Worm (Caenorhabditis elegans): Measurements from ENCODE around the gene gldi-8.
A peak's percentile ranks its signal among the peaks of the same experiment; 100 is the strongest.

The gldi-8 gene

DNA sequence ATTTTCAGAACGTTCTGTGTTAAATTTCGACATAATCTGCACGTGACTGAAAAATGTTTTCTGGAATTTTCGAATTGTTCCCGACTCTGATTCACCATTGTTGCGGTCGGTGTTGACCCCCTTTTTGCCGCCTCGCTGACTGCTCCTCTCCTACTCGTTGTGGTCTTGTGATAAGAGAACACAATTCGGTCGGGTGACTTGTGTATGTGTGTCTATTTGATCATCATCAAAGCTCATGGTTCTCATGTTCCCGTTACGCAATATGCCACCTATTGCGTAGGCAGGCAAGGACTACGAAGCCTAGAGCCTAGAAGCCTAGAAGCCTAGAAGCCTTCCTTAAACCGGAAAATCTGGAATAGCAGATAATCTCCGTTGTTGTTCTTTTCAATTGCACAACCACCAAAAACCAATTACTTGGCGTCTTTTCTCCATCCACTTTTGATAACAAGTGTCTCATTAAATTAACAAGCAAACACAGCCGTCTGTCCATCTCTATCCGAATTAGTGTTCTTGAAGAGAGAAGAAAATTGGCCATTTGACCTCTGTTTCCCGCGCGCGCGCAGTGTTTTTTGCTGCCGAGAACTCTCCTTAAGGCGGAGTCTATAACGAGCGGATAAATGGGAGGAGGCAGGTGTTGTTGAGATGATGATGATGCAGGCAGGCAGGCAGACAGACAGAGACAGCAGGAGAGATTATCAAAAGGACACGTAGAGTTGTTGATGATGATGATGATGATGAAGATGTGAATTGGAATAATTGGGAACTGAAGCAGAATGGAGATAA is 15.3 kb upstream of the gldi-8 start (continued):
- no peak for TF ChIP-seq ces-1 (GFP tag; optimal IDR thresholded peaks at IDR 0.05)
- no peak for TF ChIP-seq lin-39 (tag; optimal IDR thresholded peaks at IDR 0.05)
- TF ChIP-seq isw-1 (GFP tag; IDR thresholded peaks at IDR 0.05), result no peak
- peak; percentile 55 for TF ChIP-seq lin-13 (GFP tag; optimal IDR thresholded peaks at IDR 0.05)
- TF ChIP-seq snpc-4 (tag; optimal IDR thresholded peaks at IDR 0.05), result peak; percentile 25
- TF ChIP-seq pax-3 (tag; optimal IDR thresholded peaks at IDR 0.05), result peak; percentile 17
- no peak for TF ChIP-seq nhr-84 (tag; optimal IDR thresholded peaks at IDR 0.05)
- peak; percentile 45 for TF ChIP-seq nhr-20 (tag; optimal IDR thresholded peaks at IDR 0.05)
- TF ChIP-seq unc-130 (tag; optimal IDR thresholded peaks at IDR 0.05), result peak; percentile 68
- TF ChIP-seq nhr-71 (tag; optimal IDR thresholded peaks at IDR 0.05), result peak; percentile 76
- TF ChIP-seq C04F5.9 (tag; optimal IDR thresholded peaks at IDR 0.05), result no peak
- TF ChIP-seq hpl-2 (GFP tag; optimal IDR thresholded peaks at IDR 0.05), result peak; percentile 61
- TF ChIP-seq unc-62 (GFP tag; optimal IDR thresholded peaks at IDR 0.05), result no peak
- TF ChIP-seq mep-1 (tag; optimal IDR thresholded peaks at IDR 0.05), result peak; percentile 47

DNA sequence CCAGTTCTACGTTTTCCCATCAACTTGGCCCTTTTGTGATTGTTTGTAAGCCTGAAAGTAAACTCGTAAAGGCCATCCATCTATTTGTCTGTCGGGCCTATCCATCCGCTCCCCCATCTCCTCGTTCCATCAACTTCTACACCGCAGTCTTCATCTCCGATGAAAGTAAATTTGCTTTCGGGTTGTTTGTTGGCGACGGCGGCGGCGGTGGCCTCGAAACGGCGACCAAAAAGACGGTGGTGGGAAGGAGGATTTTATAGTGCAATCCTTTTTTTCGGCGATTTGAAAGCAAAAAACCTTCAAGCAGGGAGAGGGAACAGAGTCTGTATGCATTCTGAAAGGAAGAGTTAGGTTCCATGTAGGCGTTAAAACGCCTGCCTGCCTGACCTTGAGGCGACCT is 14.6 kb upstream of the gldi-8 start:
- TF ChIP-seq swsn-7 (tag; optimal IDR thresholded peaks at IDR 0.05), result no peak
- no peak for TF ChIP-seq efl-1 (optimal IDR thresholded peaks at IDR 0.05)
- peak in 1 of 2 experiments; percentile 93 for TF ChIP-seq efl-1 (GFP tag; optimal IDR thresholded peaks at IDR 0.05 in 1 of 2)
- TF ChIP-seq blmp-1 (tag; optimal IDR thresholded peaks at IDR 0.05), result peak; percentile 86
- TF ChIP-seq lin-35 (GFP tag; optimal IDR thresholded peaks at IDR 0.05), result no peak

DNA sequence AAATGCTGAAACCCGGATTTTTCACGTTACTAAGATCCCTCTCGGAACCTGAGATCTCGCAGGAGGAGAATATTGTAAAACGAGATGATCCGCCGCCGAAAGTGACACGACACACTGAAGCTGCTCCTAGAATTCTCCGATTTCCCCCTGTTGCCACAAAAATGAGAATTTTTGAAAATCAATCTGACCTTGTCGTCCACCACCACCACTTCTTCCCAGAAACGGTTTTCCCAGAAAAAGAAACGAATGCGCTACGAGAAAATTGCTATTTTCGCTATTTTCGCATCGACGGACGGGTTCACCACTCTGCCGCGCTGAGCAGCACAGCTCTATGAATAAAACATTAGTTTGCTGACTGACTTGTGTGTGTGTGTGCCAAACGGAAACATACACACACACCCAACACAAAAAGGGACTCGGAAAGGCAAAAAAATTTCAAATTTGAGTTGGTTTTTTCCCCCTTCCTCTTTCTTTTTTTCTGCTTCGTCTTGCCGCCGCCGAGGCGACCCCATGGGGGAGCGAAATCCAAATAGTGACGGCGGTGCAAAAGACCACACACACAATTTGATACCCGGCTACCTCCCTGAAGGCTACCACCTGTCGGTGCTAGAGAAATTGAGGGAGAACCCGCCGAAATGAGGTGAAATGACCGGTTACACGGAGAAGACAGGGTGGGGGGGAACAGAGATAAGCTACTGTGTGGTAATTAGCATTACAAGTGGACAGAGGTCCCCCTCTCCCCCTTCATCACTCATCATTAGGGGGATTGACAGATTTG is 13.8 kb upstream of the gldi-8 start:
- peak in 1 of 2 experiments; percentile 13 for TF ChIP-seq efl-1 (optimal IDR thresholded peaks at IDR 0.05)
- peak in 1 of 2 experiments; percentile 91 for TF ChIP-seq efl-1 (GFP tag; optimal IDR thresholded peaks at IDR 0.05 in 1 of 2)
- TF ChIP-seq ztf-11 (tag; optimal IDR thresholded peaks at IDR 0.05), result peak in 1 of 2 experiments; percentile 40
- no peak for TF ChIP-seq sup-37 (GFP tag; optimal IDR thresholded peaks at IDR 0.05)
- peak; percentile 33 for TF ChIP-seq tbx-2 (tag; optimal IDR thresholded peaks at IDR 0.05)
- peak; percentile 85 for TF ChIP-seq unc-86 (tag; optimal IDR thresholded peaks at IDR 0.05)
- peak; percentile 19 for TF ChIP-seq rnt-1 (tag; optimal IDR thresholded peaks at IDR 0.05)
- TF ChIP-seq egl-27 (tag; optimal IDR thresholded peaks at IDR 0.05), result no peak
- peak; percentile 4 for TF ChIP-seq nhr-90 (tag; optimal IDR thresholded peaks at IDR 0.05; ENCODE audit: poor library complexity)
- TF ChIP-seq mep-1 (tag; optimal IDR thresholded peaks at IDR 0.05), result no peak
- no peak for TF ChIP-seq aha-1 (tag; optimal IDR thresholded peaks at IDR 0.05)
- no peak for TF ChIP-seq lir-3 (tag; optimal IDR thresholded peaks at IDR 0.05; ENCODE audit: poor library complexity)
- peak; percentile 13 for TF ChIP-seq egl-13 (tag; optimal IDR thresholded peaks at IDR 0.05)
- peak in 1 of 2 experiments; percentile 25 for TF ChIP-seq lsy-2 (tag; optimal IDR thresholded peaks at IDR 0.05)
- TF ChIP-seq nhr-47 (tag; optimal IDR thresholded peaks at IDR 0.05), result peak; percentile 11
- no peak for TF ChIP-seq tlp-1 (tag; optimal IDR thresholded peaks at IDR 0.05)
- TF ChIP-seq ceh-82 (tag; optimal IDR thresholded peaks at IDR 0.05), result peak in 1 of 3 experiments; percentile 34
- no peak for TF ChIP-seq elt-3 (tag; optimal IDR thresholded peaks at IDR 0.05)
- peak; percentile 76 for TF ChIP-seq lin-14 (GFP tag; optimal IDR thresholded peaks at IDR 0.05)
- peak; percentile 19 for TF ChIP-seq nhr-71 (tag; optimal IDR thresholded peaks at IDR 0.05)
- TF ChIP-seq mef-2 (tag; optimal IDR thresholded peaks at IDR 0.05), result peak; percentile 2
- TF ChIP-seq ama-1 (optimal IDR thresholded peaks at IDR 0.05), result peak; percentile 16
- no peak for TF ChIP-seq nhr-84 (tag; optimal IDR thresholded peaks at IDR 0.05)
- no peak for TF ChIP-seq jun-1 (tag; optimal IDR thresholded peaks at IDR 0.05)
- no peak for TF ChIP-seq zip-4 (GFP tag; optimal IDR thresholded peaks at IDR 0.05)
- TF ChIP-seq swsn-7 (tag; optimal IDR thresholded peaks at IDR 0.05), result no peak
- TF ChIP-seq nhr-20 (tag; optimal IDR thresholded peaks at IDR 0.05), result no peak
- TF ChIP-seq elt-2 (tag; optimal IDR thresholded peaks at IDR 0.05), result no peak
- no peak for TF ChIP-seq unc-62 (GFP tag; optimal IDR thresholded peaks at IDR 0.05)
- TF ChIP-seq aly-2 (tag; optimal IDR thresholded peaks at IDR 0.05), result no peak
- no peak for TF ChIP-seq snu-23 (GFP tag; optimal IDR thresholded peaks at IDR 0.05)
- TF ChIP-seq pqm-1 (tag; optimal IDR thresholded peaks at IDR 0.05), result no peak
- TF ChIP-seq ets-5 (GFP tag; IDR thresholded peaks at IDR 0.05), result no peak
- TF ChIP-seq sptf-1 (tag; optimal IDR thresholded peaks at IDR 0.05), result no peak
- TF ChIP-seq hpl-2 (GFP tag; optimal IDR thresholded peaks at IDR 0.05), result no peak
- TF ChIP-seq nhr-77 (tag; optimal IDR thresholded peaks at IDR 0.05), result peak; percentile 27

Measured in whole organism, L1 larva.